Worm (Caenorhabditis elegans) whole organism, L4 larva: ENCODE measurements around the gene D1014.7.

ENCODE experiments used
- F10B5.3 ChIP-seq: sonication (generic microtip); optimal IDR thresholded peaks from 2 replicates; lab custom pipeline; 2016; ENCODE audit warnings: mild to moderate bottlenecking, missing genetic modification characterization, missing compliant biosample characterization
- F37D6.2 ChIP-seq: sonication (generic microtip); optimal IDR thresholded peaks from 2 replicates; lab custom pipeline; 2016; ENCODE audit warnings: mild to moderate bottlenecking, missing genetic modification characterization, missing compliant biosample characterization
- T20F7.1 ChIP-seq: fragments of 200-800 bp; sonication (Bioruptor generic); optimal IDR thresholded peaks from 2 replicates; lab custom pipeline; 2018; ENCODE audit warnings: mild to moderate bottlenecking, missing genetic modification characterization, missing compliant biosample characterization
- Y105C5A.15 ChIP-seq: fragments of 200-800 bp; sonication (Bioruptor generic); IDR thresholded peaks from 2 replicates; pipeline ENCODE4 v1.3.6; 2022; ENCODE audit warnings: missing genetic modification characterization, missing compliant biosample characterization
- Y75B8A.6 ChIP-seq: fragments of 200-800 bp; sonication (Bioruptor generic); IDR thresholded peaks from 2 replicates; pipeline ENCODE4 v1.3.6; 2022; ENCODE audit warnings: missing genetic modification reagents, missing genetic modification characterization, missing compliant biosample characterization
- aha-1 ChIP-seq: fragments of 150-350 bp; peaks from one replicate; lab custom pipeline; 2014; ENCODE audit warnings: missing biosample characterization, missing genetic modification characterization
- aly-2 ChIP-seq: sonication (generic microtip); optimal IDR thresholded peaks from 2 replicates; lab custom pipeline; 2018; ENCODE audit warnings: missing biosample characterization, missing genetic modification characterization
- ceh-32 ChIP-seq: sonication (generic microtip); optimal IDR thresholded peaks from 2 replicates; lab custom pipeline; 2016; ENCODE audit warnings: mild to moderate bottlenecking, missing genetic modification characterization, missing compliant biosample characterization; ENCODE audit not compliant: poor library complexity
- ceh-62 ChIP-seq: sonication (generic microtip); optimal IDR thresholded peaks from 2 replicates; lab custom pipeline; 2017; ENCODE audit warnings: missing biosample characterization, missing genetic modification characterization
- ceh-82 ChIP-seq: sonication (generic microtip); optimal IDR thresholded peaks from 2 replicates; lab custom pipeline; 2017; ENCODE audit warnings: missing biosample characterization, missing genetic modification characterization
- ces-1 ChIP-seq: fragments of 150-350 bp; sonication (generic microtip); optimal IDR thresholded peaks from 4 replicates; lab custom pipeline; 2014; ENCODE audit warnings: missing biosample characterization, missing genetic modification reagents, missing genetic modification characterization
- cey-2 ChIP-seq: sonication (generic microtip); optimal IDR thresholded peaks from 3 replicates; lab custom pipeline; 2017; ENCODE audit warnings: missing genetic modification characterization, mild to moderate bottlenecking, missing compliant biosample characterization, antibody characterized with exemption, borderline replicate concordance; ENCODE audit not compliant: insufficient read depth
- daf-16 ChIP-seq, 3 experiments: sonication (generic microtip); optimal IDR thresholded peaks; 2 replicates each; lab custom pipeline; 2016 to 2017; ENCODE audit warnings: missing genetic modification characterization in 3 of 3, missing genetic modification reagents in 3 of 3, mild to moderate bottlenecking in 2 of 3, missing compliant biosample characterization in 2 of 3, missing biosample characterization in 1 of 3, moderate library complexity in 1 of 3
- dmd-6 ChIP-seq: fragments of 200-800 bp; sonication (Bioruptor generic); IDR thresholded peaks from 2 replicates; pipeline ENCODE4 v1.3.6; 2022; ENCODE audit warnings: missing genetic modification reagents, missing genetic modification characterization, missing compliant biosample characterization
- fkh-10 ChIP-seq: fragments of 150-350 bp; optimal IDR thresholded peaks from 2 replicates; lab custom pipeline; 2014; ENCODE audit warnings: missing biosample characterization, missing genetic modification reagents, missing genetic modification characterization
- gei-8 ChIP-seq: fragments of 200-800 bp; sonication (Bioruptor generic); optimal IDR thresholded peaks from 2 replicates; lab custom pipeline; 2018; ENCODE audit warnings: mild to moderate bottlenecking, missing genetic modification characterization, missing compliant biosample characterization
- hlh-30 ChIP-seq: sonication (generic microtip); optimal IDR thresholded peaks from 2 replicates; lab custom pipeline; 2017; ENCODE audit warnings: antibody characterized with exemption, mild to moderate bottlenecking, missing genetic modification characterization, missing compliant biosample characterization; ENCODE audit not compliant: insufficient read depth
- jun-1 ChIP-seq: fragments of 150-350 bp; optimal IDR thresholded peaks from 2 replicates; lab custom pipeline; 2014; ENCODE audit warnings: missing biosample characterization, missing genetic modification reagents, missing genetic modification characterization
- lin-13 ChIP-seq: fragments of 150-350 bp; optimal IDR thresholded peaks from 2 replicates; lab custom pipeline; 2014; ENCODE audit warnings: missing biosample characterization, missing genetic modification reagents, missing genetic modification characterization
- lin-15B ChIP-seq: fragments of 150-350 bp; sonication (generic microtip); optimal IDR thresholded peaks from 3 replicates; lab custom pipeline; 2014; ENCODE audit warnings: missing biosample characterization, missing genetic modification characterization
- lin-38 ChIP-seq: fragments of 200-800 bp; sonication (Bioruptor generic); IDR thresholded peaks from 2 replicates; pipeline ENCODE4 v1.3.6; 2022; ENCODE audit warnings: missing genetic modification reagents, missing genetic modification characterization, missing compliant biosample characterization
- lsy-2 ChIP-seq, 2 experiments: fragments of 150-350 bp in 1 of 2; sonication (generic microtip) in 1 of 2; optimal IDR thresholded peaks; 2 replicates each; lab custom pipeline; 2014 to 2017; ENCODE audit warnings: missing biosample characterization in 2 of 2, missing genetic modification characterization in 2 of 2
- mdl-1 ChIP-seq, 2 experiments: fragments of 150-350 bp in 1 of 2; sonication (generic microtip) in 1 of 2; optimal IDR thresholded peaks; 2 replicates each; lab custom pipeline; 2014 to 2017; ENCODE audit warnings: missing biosample characterization in 2 of 2, missing genetic modification characterization in 2 of 2
- mxl-3 ChIP-seq: fragments of 200-800 bp; sonication (Bioruptor generic); optimal IDR thresholded peaks from 2 replicates; lab custom pipeline; 2018; ENCODE audit warnings: mild to moderate bottlenecking, missing genetic modification characterization, missing compliant biosample characterization
- nhr-111 ChIP-seq: fragments of 200-800 bp; sonication (Bioruptor generic); optimal IDR thresholded peaks from 2 replicates; lab custom pipeline; 2018; ENCODE audit warnings: mild to moderate bottlenecking, missing genetic modification characterization, missing compliant biosample characterization
- nhr-237 ChIP-seq: sonication (generic microtip); optimal IDR thresholded peaks from 2 replicates; lab custom pipeline; 2017; ENCODE audit warnings: missing biosample characterization, missing genetic modification characterization
- nhr-28 ChIP-seq: fragments of 150-350 bp; optimal IDR thresholded peaks from 2 replicates; lab custom pipeline; 2014; ENCODE audit warnings: missing biosample characterization, missing genetic modification characterization
- nhr-42 ChIP-seq: fragments of 200-800 bp; sonication (Bioruptor generic); IDR thresholded peaks from 2 replicates; pipeline ENCODE4 v1.3.6; 2022; ENCODE audit warnings: missing genetic modification characterization, missing compliant biosample characterization
- nhr-48 ChIP-seq: sonication (generic microtip); optimal IDR thresholded peaks from 2 replicates; lab custom pipeline; 2016; ENCODE audit warnings: mild to moderate bottlenecking, missing genetic modification characterization, missing compliant biosample characterization
- nhr-76 ChIP-seq: fragments of 150-350 bp; optimal IDR thresholded peaks from 2 replicates; lab custom pipeline; 2014; ENCODE audit warnings: missing biosample characterization, missing genetic modification characterization
- snpc-4 ChIP-seq: fragments of 150-350 bp; optimal IDR thresholded peaks from 2 replicates; lab custom pipeline; 2014; ENCODE audit warnings: missing biosample characterization, missing genetic modification characterization
- spr-3 ChIP-seq: fragments of 200-800 bp; sonication (Bioruptor generic); optimal IDR thresholded peaks from 2 replicates; lab custom pipeline; 2018; ENCODE audit warnings: mild to moderate bottlenecking, missing genetic modification characterization, missing compliant biosample characterization
- zip-11 ChIP-seq: fragments of 200-800 bp; sonication (Bioruptor generic); IDR thresholded peaks from 2 replicates; pipeline ENCODE4 v1.3.6; 2022; ENCODE audit warnings: missing genetic modification characterization, missing compliant biosample characterization

D1014.7 gene

DNA sequence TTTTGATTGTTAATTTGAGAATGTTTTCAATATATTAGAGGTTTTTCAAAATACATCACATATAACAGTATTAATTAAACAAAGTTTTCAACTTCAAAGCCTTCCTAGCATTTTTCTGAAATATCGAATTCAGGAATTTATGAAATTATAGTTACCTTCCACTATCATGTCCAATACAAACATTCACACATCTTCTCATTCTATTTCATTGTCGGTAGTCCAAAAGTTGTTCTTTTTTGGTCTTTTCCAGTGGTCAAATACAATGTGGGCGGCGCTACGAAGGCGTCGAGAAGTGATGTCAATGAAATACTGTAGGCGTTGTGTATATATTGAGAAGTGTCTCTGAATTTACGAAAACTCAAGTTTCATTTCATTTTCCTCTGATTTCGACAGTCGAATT lies 42.4 kb upstream of the D1014.7 start, which contains the start of gene catp-3:
TSS of gene catp-3 (plus strand) at position 301 of the 400 bp plus-strand sequence.
- TF ChIP-seq spr-3 (GFP tag; lab: Kevin White, UChicago), result no peak
- TF ChIP-seq mxl-3 (GFP tag; lab: Kevin White, UChicago), result no peak
- no peak for TF ChIP-seq ceh-82 (tag; lab: Kevin White, UChicago)
- no peak for TF ChIP-seq T20F7.1 (GFP tag; lab: Kevin White, UChicago)
- no peak for TF ChIP-seq nhr-111 (GFP tag; lab: Kevin White, UChicago)
- no peak for TF ChIP-seq jun-1
- TF ChIP-seq snpc-4 (tag; lab: Kevin White, UChicago), result no peak

DNA sequence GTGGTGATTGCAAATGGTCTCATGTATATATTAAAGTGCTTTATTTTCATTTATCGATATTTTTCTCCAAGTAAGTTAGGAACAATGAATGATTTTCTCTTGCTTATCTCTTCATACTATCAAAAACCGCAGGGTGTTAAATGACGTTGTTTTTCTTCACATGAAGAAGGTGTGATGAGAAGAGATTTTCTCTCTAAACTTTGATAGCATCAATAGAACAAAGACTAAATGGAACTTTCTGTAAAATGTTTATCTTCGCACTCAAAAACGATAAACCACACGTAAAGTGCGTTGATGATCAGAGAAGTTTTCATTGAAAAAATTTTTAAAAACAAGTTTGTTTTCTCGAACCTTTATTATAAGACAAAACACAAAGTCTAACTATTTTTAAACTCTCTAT lies 38.3 kb upstream of the D1014.7 start:
- TF ChIP-seq mdl-1 (tag; optimal IDR thresholded peaks at IDR 0.05; lab: Kevin White, UChicago) (peak in 1 of 2 experiments; percentile 32), Y105C5A.15 (no peak), nhr-28 (tag; lab: Kevin White, UChicago) (peak; percentile 27), nhr-48 (tag; lab: Kevin White, UChicago) (peak; percentile 18)

DNA sequence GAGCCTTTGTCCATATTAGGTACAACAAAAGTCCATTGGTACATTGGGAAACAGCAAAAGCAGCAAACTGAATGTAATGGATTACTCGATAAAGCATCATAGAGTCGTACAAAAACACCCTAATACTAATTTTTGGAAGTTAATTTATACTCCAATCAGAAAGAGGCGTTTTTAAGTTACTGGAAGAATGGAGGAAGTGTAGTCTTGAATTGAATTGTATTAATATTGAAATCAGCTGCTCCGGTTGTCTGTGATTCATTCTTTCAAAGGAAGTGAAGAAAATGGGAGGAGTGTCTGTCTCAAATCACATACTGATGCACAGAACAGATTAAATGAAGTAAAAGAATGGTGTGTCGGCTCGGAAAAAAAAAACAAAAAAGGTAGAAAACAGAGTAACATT lies 36.5 kb upstream of the D1014.7 start, which contains the start of gene str-131:
TSS of gene str-131 (minus strand) at position 101 of the 400 bp plus-strand sequence.
- no peak for TF ChIP-seq zip-11 (GFP tag; lab: Robert Waterston, UW)
- TF ChIP-seq lin-13 (GFP tag; lab: Kevin White, UChicago), result no peak
- no peak for TF ChIP-seq aly-2 (tag; lab: Kevin White, UChicago)
- no peak for TF ChIP-seq nhr-111 (GFP tag; lab: Kevin White, UChicago)
- no peak for TF ChIP-seq aha-1 (tag; lab: Kevin White, UChicago)
- TF ChIP-seq F37D6.2 (tag; lab: Kevin White, UChicago), result no peak
- no peak for TF ChIP-seq lsy-2 (tag; optimal IDR thresholded peaks at IDR 0.05; lab: Kevin White, UChicago)
- TF ChIP-seq nhr-76 (tag; lab: Kevin White, UChicago), result no peak
- no peak for TF ChIP-seq hlh-30 (tag; lab: Kevin White, UChicago)
- TF ChIP-seq F10B5.3 (tag; lab: Kevin White, UChicago), result no peak
- no peak for TF ChIP-seq ceh-62 (tag; lab: Kevin White, UChicago)
- TF ChIP-seq dmd-6 (GFP tag; lab: Robert Waterston, UW), result no peak
- TF ChIP-seq mdl-1 (tag; optimal IDR thresholded peaks at IDR 0.05; lab: Kevin White, UChicago), result no peak
- TF ChIP-seq nhr-48 (tag; lab: Kevin White, UChicago), result no peak
- no peak for TF ChIP-seq nhr-237 (tag; lab: Kevin White, UChicago)
- TF ChIP-seq cey-2 (tag; lab: Kevin White, UChicago), result no peak
- no peak for TF ChIP-seq daf-16 (GFP tag; optimal IDR thresholded peaks at IDR 0.05; lab: Kevin White, UChicago)
- no peak for TF ChIP-seq daf-16 (tag; optimal IDR thresholded peaks at IDR 0.05; lab: Kevin White, UChicago)
- no peak for TF ChIP-seq nhr-42 (GFP tag; lab: Robert Waterston, UW)

DNA sequence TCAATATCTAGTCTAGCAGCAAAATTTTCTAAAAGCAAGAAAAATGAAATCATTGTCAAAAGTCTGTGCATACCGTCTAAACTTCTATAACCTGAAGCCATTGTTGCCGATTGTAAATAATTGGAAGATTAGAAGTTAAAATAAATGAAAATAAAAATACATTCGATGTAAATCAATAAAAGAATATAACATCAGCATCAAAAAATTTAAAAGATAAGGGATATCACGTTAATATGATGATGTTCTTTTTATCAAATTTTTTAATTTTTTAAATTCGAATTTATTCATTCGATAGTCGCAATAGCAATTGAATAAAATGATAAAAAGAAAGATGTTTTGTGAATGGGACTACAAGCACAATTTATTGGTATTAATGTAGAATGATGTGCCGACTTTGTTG lies 32.9 kb upstream of the D1014.7 start, which contains the start of gene C09H5.7:
TSS of gene C09H5.7 (minus strand) at position 101 of the 400 bp plus-strand sequence.
- no peak for TF ChIP-seq ceh-32 (tag; lab: Kevin White, UChicago)
- TF ChIP-seq, all 104 proteins: peak for 0

DNA sequence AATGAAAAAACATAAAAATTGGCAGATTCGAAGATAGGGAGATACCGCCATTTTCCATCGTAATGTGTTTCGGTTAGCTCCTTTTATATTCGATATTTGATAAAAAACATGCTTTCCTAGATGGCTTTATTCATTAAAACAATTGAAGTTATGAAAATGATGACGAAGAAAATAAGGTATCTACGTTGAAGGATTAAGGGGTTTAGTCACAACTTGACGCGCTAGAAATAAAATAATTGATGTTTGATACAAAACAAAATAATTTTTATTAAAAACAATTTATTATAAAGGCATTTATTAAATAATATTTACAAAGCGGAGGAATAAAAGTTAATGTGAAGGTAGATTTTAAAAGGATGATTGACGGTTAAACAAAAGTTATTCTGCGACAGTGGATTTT lies 27.5 kb upstream of the D1014.7 start, which contains the start of gene str-130:
TSS of gene str-130 (minus strand) at position 101 of the 400 bp plus-strand sequence.
- TF ChIP-seq nhr-48 (tag; lab: Kevin White, UChicago) (no peak), lin-15B (tag; lab: Kevin White, UChicago) (no peak), Y75B8A.6 (GFP tag; lab: Robert Waterston, UW) (no peak), gei-8 (GFP tag; lab: Kevin White, UChicago) (no peak), F10B5.3 (tag; lab: Kevin White, UChicago) (no peak), ces-1 (GFP tag; lab: Kevin White, UChicago) (no peak), aha-1 (tag; lab: Kevin White, UChicago) (no peak), fkh-10 (no peak), Y105C5A.15 (no peak), daf-16 (GFP tag; optimal IDR thresholded peaks at IDR 0.05; lab: Kevin White, UChicago) (no peak), daf-16 (tag; optimal IDR thresholded peaks at IDR 0.05; lab: Kevin White, UChicago) (no peak), lin-38 (GFP tag; lab: Robert Waterston, UW) (no peak), nhr-42 (GFP tag; lab: Robert Waterston, UW) (no peak)
